Fruit fly (Drosophila melanogaster): ENCODE data around the gene Pcyt1.

Gene Pcyt1

DNA sequence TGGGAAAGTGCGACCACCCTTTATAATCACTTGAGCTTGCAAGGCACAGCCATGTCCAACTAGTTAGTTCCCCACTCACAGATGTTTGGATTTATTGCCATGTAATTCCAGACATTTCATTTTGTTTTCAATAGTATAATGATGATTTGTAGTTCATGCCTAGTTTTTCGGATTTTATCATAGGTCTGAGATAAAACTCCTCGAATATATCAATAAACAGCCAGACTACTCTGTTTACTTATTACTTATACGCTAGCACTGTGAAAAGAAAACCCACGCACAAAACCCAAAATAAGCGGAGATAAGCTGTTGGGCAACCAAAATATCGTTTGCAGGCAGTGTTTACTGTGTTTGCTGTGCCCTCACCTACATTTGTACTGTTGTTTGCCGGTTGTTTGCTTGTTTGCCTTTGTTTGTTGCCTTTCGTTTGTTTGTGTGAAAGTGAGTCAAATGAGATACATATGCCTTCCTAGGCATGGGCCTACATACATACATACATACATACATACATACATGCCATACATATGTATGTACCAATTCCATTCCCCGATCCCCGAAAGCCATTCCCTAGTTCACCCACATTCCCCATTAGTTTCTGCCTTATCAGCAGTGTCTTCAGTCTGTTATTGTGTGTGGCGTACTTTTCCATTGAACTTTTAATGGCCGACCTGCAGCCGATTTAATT is 33.4 kb downstream of the Pcyt1 start (continued):
- TF ChIP-seq CG6792 (GFP tag; optimal IDR thresholded peaks at IDR 0.05): peak; percentile 23
- peak; percentile 35 for TF ChIP-seq svp (GFP tag)
- TF ChIP-seq CG8119 (GFP tag; IDR thresholded peaks at IDR 0.05): peak; percentile 63
- TF ChIP-seq topi (GFP tag; optimal IDR thresholded peaks at IDR 0.05): no peak
- no peak for TF ChIP-seq dsx (GFP tag; optimal IDR thresholded peaks at IDR 0.05; ENCODE audit: poor library complexity, severe bottlenecking)
- peak; percentile 12 for TF ChIP-seq CG3032 (tag; optimal IDR thresholded peaks at IDR 0.05)
- TF ChIP-seq CG8632 (GFP tag; optimal IDR thresholded peaks at IDR 0.05): peak; percentile 34

DNA sequence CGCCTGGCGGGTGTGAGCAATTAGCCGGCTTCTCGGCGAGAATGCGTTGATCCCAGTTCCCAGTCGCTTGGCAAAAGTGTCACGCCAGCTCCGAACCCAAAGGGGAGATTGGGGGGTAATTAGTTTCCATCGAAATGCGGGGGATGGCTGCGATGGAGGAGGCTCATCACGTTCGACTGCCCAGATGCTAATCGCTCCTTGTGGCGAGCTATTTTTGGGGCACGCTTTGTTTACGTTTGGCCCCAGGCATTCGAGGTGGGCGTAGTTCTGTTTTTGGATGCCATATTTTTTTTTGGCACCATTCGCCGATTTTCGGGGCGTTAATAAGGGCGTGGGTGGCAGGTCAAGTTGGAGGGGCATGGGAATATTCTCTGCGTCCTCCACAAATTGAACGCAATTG is 34.3 kb downstream of the Pcyt1 start:
- TF ChIP-seq CG31627 (GFP tag; optimal IDR thresholded peaks at IDR 0.05) (no peak), CG9139 (GFP tag; optimal IDR thresholded peaks at IDR 0.05) (no peak)

DNA sequence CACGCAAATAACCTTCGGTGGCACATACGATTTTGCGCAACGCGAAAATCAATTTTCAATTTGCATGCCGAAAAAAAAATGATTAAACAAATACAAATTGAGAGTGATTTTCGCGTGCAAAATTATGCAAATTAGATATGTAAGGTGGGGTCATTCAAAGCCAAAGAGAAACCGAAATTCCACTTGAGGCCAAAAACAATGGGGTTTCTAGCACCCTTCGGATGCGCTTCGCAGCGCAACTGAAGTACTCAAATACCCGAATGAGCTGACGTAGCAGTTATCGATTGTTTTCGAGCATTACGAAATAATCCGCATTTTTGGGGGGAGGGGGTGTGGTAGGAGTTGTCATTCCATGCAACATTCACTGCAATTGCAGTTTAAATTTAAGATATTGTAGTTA is 34.9 kb downstream of the Pcyt1 start:
- TF ChIP-seq Blimp-1 (GFP tag; optimal IDR thresholded peaks at IDR 0.05) (no peak), Hr39 (GFP tag; optimal IDR thresholded peaks at IDR 0.05) (no peak), CG6854 (GFP tag; optimal IDR thresholded peaks at IDR 0.05) (no peak), spab (GFP tag; optimal IDR thresholded peaks at IDR 0.05) (no peak), vri (GFP tag; optimal IDR thresholded peaks at IDR 0.05) (no peak), svp (GFP tag) (no peak), dsx (GFP tag; optimal IDR thresholded peaks at IDR 0.05; ENCODE audit: poor library complexity, severe bottlenecking) (no peak), CG9139 (GFP tag; optimal IDR thresholded peaks at IDR 0.05) (no peak), CG3919 (GFP tag; optimal IDR thresholded peaks at IDR 0.05) (no peak), salr (GFP tag; optimal IDR thresholded peaks at IDR 0.05) (no peak), CG32006 (GFP tag; optimal IDR thresholded peaks at IDR 0.05) (no peak), Sox15 (GFP tag; optimal IDR thresholded peaks at IDR 0.05) (no peak), cyc (GFP tag; optimal IDR thresholded peaks at IDR 0.05) (no peak), Smox (GFP tag; optimal IDR thresholded peaks at IDR 0.05) (no peak), topi (GFP tag; optimal IDR thresholded peaks at IDR 0.05) (no peak), pdm3 (GFP tag; optimal IDR thresholded peaks at IDR 0.05) (no peak), Sox102F (GFP tag; optimal IDR thresholded peaks at IDR 0.05) (no peak)

DNA sequence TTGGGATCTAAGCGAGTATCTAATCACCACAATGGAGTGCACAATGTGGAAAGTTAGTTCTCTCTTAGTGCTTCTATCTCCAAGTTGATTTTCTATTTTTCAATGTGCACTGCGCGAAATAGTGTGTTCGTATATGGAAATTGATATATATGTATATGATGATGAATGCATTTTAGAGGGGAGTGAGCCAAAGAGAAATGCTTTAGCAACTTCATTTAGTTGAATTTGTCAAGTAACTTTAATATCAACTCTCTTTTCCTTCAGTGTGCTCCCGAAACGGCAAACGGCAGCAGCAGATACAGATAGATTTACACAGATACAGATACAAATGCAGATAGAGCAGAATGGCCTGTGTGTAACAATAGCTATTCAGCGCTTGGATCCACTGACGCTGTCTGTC is 38.1 kb downstream of the Pcyt1 start:
- TF ChIP-seq Sox15 (GFP tag; optimal IDR thresholded peaks at IDR 0.05) (no peak), cyc (GFP tag; optimal IDR thresholded peaks at IDR 0.05) (no peak), Smox (GFP tag; optimal IDR thresholded peaks at IDR 0.05) (peak; percentile 12), CG1621 (tag; optimal IDR thresholded peaks at IDR 0.05) (no peak), CG8119 (GFP tag; IDR thresholded peaks at IDR 0.05) (peak; percentile 87), CG11762 (GFP tag; optimal IDR thresholded peaks at IDR 0.05; ENCODE audit: insufficient read depth) (no peak), CG3032 (tag; optimal IDR thresholded peaks at IDR 0.05) (peak; percentile 3), CG10669 (GFP tag; optimal IDR thresholded peaks at IDR 0.05) (no peak), Hr39 (GFP tag; optimal IDR thresholded peaks at IDR 0.05) (peak; percentile 46), CG4318 (GFP tag; optimal IDR thresholded peaks at IDR 0.05) (peak; percentile 77), achi (GFP tag; optimal IDR thresholded peaks at IDR 0.05) (peak; percentile 12), Met (GFP tag; optimal IDR thresholded peaks at IDR 0.05) (peak; percentile 32), CG15336 (GFP tag; IDR thresholded peaks at IDR 0.05) (peak; percentile 90), CG16779 (tag; optimal IDR thresholded peaks at IDR 0.05) (no peak), CG32006 (GFP tag; optimal IDR thresholded peaks at IDR 0.05) (peak; percentile 91), CG6792 (GFP tag; optimal IDR thresholded peaks at IDR 0.05) (no peak), Ets96B (tag; optimal IDR thresholded peaks at IDR 0.05) (no peak), Eip75B (GFP tag; optimal IDR thresholded peaks at IDR 0.05) (peak; percentile 31), Ets21C (GFP tag; optimal IDR thresholded peaks at IDR 0.05) (no peak), net (GFP tag; optimal IDR thresholded peaks at IDR 0.05) (peak; percentile 60), Sox102F (GFP tag; optimal IDR thresholded peaks at IDR 0.05) (peak; percentile 7), OdsH (GFP tag; optimal IDR thresholded peaks at IDR 0.05) (peak; percentile 70), CG8632 (GFP tag; optimal IDR thresholded peaks at IDR 0.05) (no peak), CG6808 (GFP tag; optimal IDR thresholded peaks at IDR 0.05) (no peak), Lpt (GFP tag; optimal IDR thresholded peaks at IDR 0.05) (peak; percentile 83), CG10631 (GFP tag; optimal IDR thresholded peaks at IDR 0.05) (peak; percentile 53), Hr38 (GFP tag; optimal IDR thresholded peaks at IDR 0.05) (no peak), topi (GFP tag; optimal IDR thresholded peaks at IDR 0.05) (no peak), Gug (GFP tag; IDR thresholded peaks at IDR 0.05) (peak; percentile 88), CG6276 (GFP tag; optimal IDR thresholded peaks at IDR 0.05) (peak; percentile 47), Hr4 (GFP tag; optimal IDR thresholded peaks at IDR 0.05) (peak; percentile 92), esn (GFP tag; optimal IDR thresholded peaks at IDR 0.05) (peak; percentile 22), salr (GFP tag; optimal IDR thresholded peaks at IDR 0.05) (peak in 1 of 2 experiments; percentile 68), CG3919 (GFP tag; optimal IDR thresholded peaks at IDR 0.05) (peak; percentile 8)

Data from whole organism, prepupa.